Fruit fly (Drosophila melanogaster) Kc167 (cell line): Measurements from ENCODE around the gene CG32262.

Experiments
- Myc ChIP-seq: fragments of >200 bp; optimal IDR thresholded peaks from 2 replicates; lab custom pipeline; 2017; ENCODE audit warnings: missing external identifiers
- h ChIP-seq: fragments of >200 bp; optimal IDR thresholded peaks from 3 replicates; lab custom pipeline; 2018; ENCODE audit warnings: missing external identifiers
- insv ChIP-seq: fragments of >200 bp; optimal IDR thresholded peaks from 3 replicates; lab custom pipeline; 2018; ENCODE audit warnings: missing external identifiers
- ttk ChIP-seq: sonication (Bioruptor generic); optimal IDR thresholded peaks from 2 replicates; lab custom pipeline; 2017; ENCODE audit warnings: missing external identifiers

- no peak for TF ChIP-seq Myc (lab: Kevin White, UChicago)
- TF ChIP-seq h (lab: Kevin White, UChicago) = no peak
- TF ChIP-seq insv (lab: Kevin White, UChicago) = no peak
- no peak for TF ChIP-seq ttk (lab: Kevin White, UChicago)
Observed at dm6 chr3L:3842981-3843701, 33.1 kb upstream of the CG32262 start.
